Fruit fly (Drosophila melanogaster): ENCODE data around the gene kto.

kto gene

DNA sequence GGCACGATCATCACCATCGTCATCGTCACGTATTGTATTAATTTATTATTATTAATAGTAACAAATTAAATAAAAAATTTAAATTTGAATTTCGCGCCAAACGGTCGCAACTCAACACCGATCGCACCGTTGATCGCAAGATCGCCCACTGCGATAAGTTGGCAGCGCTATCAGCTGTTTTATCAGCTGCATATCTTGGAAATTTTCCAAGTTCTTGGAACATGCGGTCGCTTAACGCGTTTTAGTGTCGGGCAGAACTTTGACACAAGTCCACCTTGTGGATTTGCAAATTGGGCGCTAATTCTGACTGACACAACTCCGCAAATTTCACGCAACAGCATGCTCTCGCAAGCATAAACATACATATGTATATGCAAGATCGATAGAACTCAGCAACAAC lies 24.8 kb downstream of the kto start (continued):
- peak; percentile 70 for TF ChIP-seq ftz-f1 (GFP tag; optimal IDR thresholded peaks at IDR 0.05)
- no peak for TF ChIP-seq dati (GFP tag; IDR thresholded peaks at IDR 0.05)
- peak; percentile 76 for TF ChIP-seq MESR4 (GFP tag; optimal IDR thresholded peaks at IDR 0.05)
- peak; percentile 94 for TF ChIP-seq dm (GFP tag; optimal IDR thresholded peaks at IDR 0.05)
- no peak for TF ChIP-seq maf-S (GFP tag; optimal IDR thresholded peaks at IDR 0.05)
- TF ChIP-seq dpn (GFP tag; optimal IDR thresholded peaks at IDR 0.05), result peak in 1 of 2 experiments; percentile 16
- TF ChIP-seq CG18476 (GFP tag; optimal IDR thresholded peaks at IDR 0.05), result no peak
- TF ChIP-seq gcm2 (GFP tag; optimal IDR thresholded peaks at IDR 0.05), result no peak
- TF ChIP-seq ci (GFP tag; IDR thresholded peaks at IDR 0.05), result peak; percentile 66
- no peak for TF ChIP-seq CG11456 (GFP tag; IDR thresholded peaks at IDR 0.05)
- TF ChIP-seq CG17361 (GFP tag; IDR thresholded peaks at IDR 0.05), result 0 out of 3 replicates have a peak, but pooled peaks have one; percentile 11
- TF ChIP-seq B-H2 (GFP tag; optimal IDR thresholded peaks at IDR 0.05), result peak; percentile 68
- no peak for TF ChIP-seq Hr39 (optimal IDR thresholded peaks at IDR 0.05)
- TF ChIP-seq Optix (GFP tag; IDR thresholded peaks at IDR 0.05), result no peak
- TF ChIP-seq CrebB (tag; optimal IDR thresholded peaks at IDR 0.05), result no peak
- no peak for TF ChIP-seq seq (GFP tag; IDR thresholded peaks at IDR 0.05)
- 0 out of 2 replicates have a peak, but pooled peaks have one; percentile 28 for TF ChIP-seq Atf6 (GFP tag; IDR thresholded peaks at IDR 0.05)
- no peak for TF ChIP-seq CG4328 (GFP tag; optimal IDR thresholded peaks at IDR 0.05)
- TF ChIP-seq Hmx (GFP tag; optimal IDR thresholded peaks at IDR 0.05), result no peak
- peak; percentile 8 for TF ChIP-seq CG17385 (GFP tag; optimal IDR thresholded peaks at IDR 0.05)
- TF ChIP-seq CG10209 (GFP tag; optimal IDR thresholded peaks at IDR 0.05), result peak; percentile 24
- no peak for TF ChIP-seq scrt (GFP tag; optimal IDR thresholded peaks at IDR 0.05)
- TF ChIP-seq Ravus (GFP tag; IDR thresholded peaks at IDR 0.05), result no peak
- peak; percentile 41 for TF ChIP-seq Myb (GFP tag; optimal IDR thresholded peaks at IDR 0.05)
- TF ChIP-seq Ptx1 (GFP tag; IDR thresholded peaks at IDR 0.05), result no peak
- TF ChIP-seq CG15514 (GFP tag; optimal IDR thresholded peaks at IDR 0.05), result peak; percentile 77
- TF ChIP-seq bsh (GFP tag; optimal IDR thresholded peaks at IDR 0.05), result peak in 1 of 2 experiments; percentile 11
- TF ChIP-seq D19A (tag; optimal IDR thresholded peaks at IDR 0.05), result no peak
- peak; percentile 4 for TF ChIP-seq CG30020 (tag; optimal IDR thresholded peaks at IDR 0.05)
- no peak for TF ChIP-seq CG11093 (GFP tag; IDR thresholded peaks at IDR 0.05)
- no peak for TF ChIP-seq CG2129 (GFP tag; IDR thresholded peaks at IDR 0.05; ENCODE audit: partially characterized antibody)
- no peak for TF ChIP-seq jing (GFP tag; optimal IDR thresholded peaks at IDR 0.05)
- no peak for TF ChIP-seq CG10274 (GFP tag; optimal IDR thresholded peaks at IDR 0.05)
- peak; percentile 32; the same call in 1 of the 3 replicates for TF ChIP-seq CG16813 (GFP tag; IDR thresholded peaks at IDR 0.05; ENCODE audit: partially characterized antibody)
- TF ChIP-seq Stat92E (GFP tag; optimal IDR thresholded peaks at IDR 0.05), result peak in 1 of 3 experiments; percentile 98
- TF ChIP-seq CG6654 (GFP tag; optimal IDR thresholded peaks at IDR 0.05), result no peak
- TF ChIP-seq CG18011 (GFP tag; optimal IDR thresholded peaks at IDR 0.05), result peak; percentile 31
- peak; percentile 21 for TF ChIP-seq CG6854 (GFP tag; optimal IDR thresholded peaks at IDR 0.05)
- peak in 1 of 2 experiments; percentile 19 for TF ChIP-seq tll (GFP tag; optimal IDR thresholded peaks at IDR 0.05)
- TF ChIP-seq Mes4 (GFP tag; optimal IDR thresholded peaks at IDR 0.05), result no peak
- no peak for TF ChIP-seq CG7786 (GFP tag; optimal IDR thresholded peaks at IDR 0.05)
- no peak for TF ChIP-seq CG32767 (GFP tag; IDR thresholded peaks at IDR 0.05)
- no peak for TF ChIP-seq sima (GFP tag; optimal IDR thresholded peaks at IDR 0.05)
- no peak for TF ChIP-seq trh (GFP tag; optimal IDR thresholded peaks at IDR 0.05)
- TF ChIP-seq sim (GFP tag; IDR thresholded peaks at IDR 0.05), result no peak
- no peak for TF ChIP-seq fru (optimal IDR thresholded peaks at IDR 0.05)
- no peak for TF ChIP-seq CkIIα-i1 (GFP tag; IDR thresholded peaks at IDR 0.05)
- no peak for TF ChIP-seq TFAM (GFP tag; optimal IDR thresholded peaks at IDR 0.05)
- no peak for TF ChIP-seq CG10462 (GFP tag; optimal IDR thresholded peaks at IDR 0.05)
- 0 out of 2 replicates have a peak, but pooled peaks have one; percentile 25 for TF ChIP-seq stc (GFP tag; IDR thresholded peaks at IDR 0.05)
- peak; percentile 77 for TF ChIP-seq CG34376 (GFP tag; optimal IDR thresholded peaks at IDR 0.05)
- TF ChIP-seq CG9932 (GFP tag; IDR thresholded peaks at IDR 0.05), result no peak; the same call in 1 of the 2 replicates

Measured in whole organism, embryonic.